Worm (Caenorhabditis elegans) whole organism, mixed stage, embryonic: ENCODE results near the gene ZK930.7.

Experiments used
- elt-3 ChIP-seq: fragments of 150-350 bp; optimal IDR thresholded peaks from 2 replicates; lab custom pipeline; 2014; ENCODE audit warnings: missing biosample characterization, missing genetic modification characterization
- lin-13 ChIP-seq: fragments of 150-350 bp; optimal IDR thresholded peaks from 2 replicates; lab custom pipeline; 2014; ENCODE audit warnings: missing biosample characterization, missing genetic modification characterization
- lsy-2 ChIP-seq: fragments of 150-350 bp; optimal IDR thresholded peaks from 2 replicates; lab custom pipeline; 2014; ENCODE audit warnings: missing biosample characterization, missing genetic modification characterization
- nhr-12 ChIP-seq: fragments of 150-350 bp; optimal IDR thresholded peaks from 2 replicates; lab custom pipeline; 2014; ENCODE audit warnings: missing biosample characterization, missing genetic modification characterization
- nhr-28 ChIP-seq: fragments of 150-350 bp; optimal IDR thresholded peaks from 2 replicates; lab custom pipeline; 2014; ENCODE audit warnings: missing biosample characterization, missing genetic modification characterization
- pha-4 ChIP-seq: fragments of 150-350 bp; optimal IDR thresholded peaks from 2 replicates; lab custom pipeline; 2018; ENCODE audit warnings: missing biosample characterization, missing genetic modification reagents, missing genetic modification characterization
- snpc-4 ChIP-seq: fragments of 150-350 bp; optimal IDR thresholded peaks from 2 replicates; lab custom pipeline; 2014; ENCODE audit warnings: missing biosample characterization, missing genetic modification characterization
- sptf-1 ChIP-seq: sonication (generic microtip); optimal IDR thresholded peaks from 2 replicates; lab custom pipeline; 2017; ENCODE audit warnings: mild to moderate bottlenecking, missing genetic modification characterization, moderate library complexity, missing compliant biosample characterization
- unc-39 ChIP-seq: fragments of 150-350 bp; optimal IDR thresholded peaks from 2 replicates; lab custom pipeline; 2014; ENCODE audit warnings: missing biosample characterization, missing genetic modification characterization
- ztf-11 ChIP-seq: fragments of 150-350 bp; optimal IDR thresholded peaks from 2 replicates; lab custom pipeline; 2014; ENCODE audit warnings: missing biosample characterization, missing genetic modification characterization

ce11 chrII:11874674-11875198 lies 39.7 kb upstream of the ZK930.7 start, which contains the start of the genes npp-3 and top-2:
- TF ChIP-seq nhr-12 (tag; lab: Kevin White, UChicago) (no peak), unc-39 (tag; lab: Kevin White, UChicago) (no peak), sptf-1 (peak; percentile 55), ztf-11 (tag; lab: Kevin White, UChicago) (no peak), snpc-4 (tag; lab: Kevin White, UChicago) (no peak), pha-4 (tag; lab: Kevin White, UChicago) (peak; percentile 88), elt-3 (tag; lab: Kevin White, UChicago) (no peak), nhr-28 (tag; lab: Kevin White, UChicago) (no peak), lin-13 (tag; lab: Kevin White, UChicago) (peak; percentile 89), lsy-2 (tag; lab: Kevin White, UChicago) (peak; percentile 99)
